Fruit fly (Drosophila melanogaster) whole organism, prepupa: Measurements from ENCODE around the gene Adsl.

Source experiments
- CG11294 ChIP-seq: fragments of 200-800 bp; sonication (Bioruptor generic); IDR thresholded peaks from 2 replicates; pipeline ENCODE4 v1.3.6; 2022; ENCODE audit warnings: missing biosample characterization, missing genetic modification characterization
- CG15336 ChIP-seq: fragments of 200-800 bp; sonication (Bioruptor generic); IDR thresholded peaks from 2 replicates; pipeline ENCODE4 v1.3.6; 2022; ENCODE audit warnings: missing biosample characterization, missing genetic modification characterization
- CG1621 ChIP-seq: fragments of 200-800 bp; sonication (Bioruptor generic); optimal IDR thresholded peaks from 3 replicates; lab custom pipeline; 2018; ENCODE audit warnings: missing biosample characterization, mild to moderate bottlenecking, missing genetic modification characterization
- CG16779 ChIP-seq: fragments of 200-800 bp; sonication (Bioruptor generic); optimal IDR thresholded peaks from 3 replicates; lab custom pipeline; 2017; ENCODE audit warnings: missing biosample characterization, mild to moderate bottlenecking, missing genetic modification characterization
- CG3032 ChIP-seq: fragments of 200-800 bp; optimal IDR thresholded peaks from 2 replicates; lab custom pipeline; 2019; ENCODE audit warnings: missing biosample characterization, mild to moderate bottlenecking, missing genetic modification characterization, moderate library complexity
- CG31627 ChIP-seq: fragments of 200-800 bp; sonication (Bioruptor generic); optimal IDR thresholded peaks from 3 replicates; lab custom pipeline; 2016; ENCODE audit warnings: missing biosample characterization, missing genetic modification characterization
- CG6163 ChIP-seq: fragments of 200-800 bp; sonication (Bioruptor generic); IDR thresholded peaks from 3 replicates; pipeline ENCODE4 v1.3.6; 2022; ENCODE audit warnings: missing biosample characterization, missing genetic modification characterization
- CG6276 ChIP-seq: fragments of 200-800 bp; sonication (Bioruptor generic); optimal IDR thresholded peaks from 2 replicates; lab custom pipeline; 2017; ENCODE audit warnings: missing biosample characterization, mild to moderate bottlenecking, missing genetic modification characterization
- CG6792 ChIP-seq: fragments of 200-800 bp; sonication (Bioruptor generic); optimal IDR thresholded peaks from 3 replicates; lab custom pipeline; 2016; ENCODE audit warnings: missing biosample characterization, missing genetic modification characterization
- CG6808 ChIP-seq: fragments of 200-800 bp; sonication (Bioruptor generic); optimal IDR thresholded peaks from 3 replicates; lab custom pipeline; 2017; ENCODE audit warnings: missing biosample characterization, missing genetic modification characterization, mild to moderate bottlenecking, moderate library complexity, missing genetic modification reagents
- CG6854 ChIP-seq: fragments of 200-800 bp; sonication (Bioruptor generic); optimal IDR thresholded peaks from 2 replicates; lab custom pipeline; 2017; ENCODE audit warnings: missing biosample characterization, mild to moderate bottlenecking, missing genetic modification characterization
- CG8119 ChIP-seq: fragments of 200-800 bp; sonication (Bioruptor generic); IDR thresholded peaks from 3 replicates; pipeline ENCODE4 v1.3.6; 2022; ENCODE audit warnings: missing biosample characterization, missing genetic modification characterization
- CG8319 ChIP-seq: fragments of 200-800 bp; sonication (Bioruptor generic); optimal IDR thresholded peaks from 3 replicates; lab custom pipeline; 2016; ENCODE audit warnings: missing biosample characterization, missing genetic modification characterization
- CG8632 ChIP-seq: fragments of 200-800 bp; sonication (Bioruptor generic); optimal IDR thresholded peaks from 3 replicates; lab custom pipeline; 2016; ENCODE audit warnings: missing biosample characterization, missing genetic modification characterization
- Eip78C ChIP-seq: fragments of 200-800 bp; sonication (Bioruptor generic); peaks from one replicate; lab custom pipeline; 2016; ENCODE audit warnings: missing biosample characterization, missing genetic modification characterization
- Eip93F ChIP-seq: fragments of 200-800 bp; sonication (Bioruptor generic); optimal IDR thresholded peaks from 2 replicates; lab custom pipeline; 2016; ENCODE audit warnings: missing biosample characterization, mild to moderate bottlenecking, missing genetic modification characterization
- Ets21C ChIP-seq: fragments of 200-800 bp; sonication (Bioruptor generic); optimal IDR thresholded peaks from 3 replicates; lab custom pipeline; 2016; ENCODE audit warnings: missing biosample characterization, missing genetic modification characterization
- Gug ChIP-seq: fragments of 200-800 bp; sonication (Bioruptor generic); IDR thresholded peaks from 2 replicates; pipeline ENCODE4 v1.3.6; 2022; ENCODE audit warnings: missing biosample characterization, missing genetic modification characterization
- Hr38 ChIP-seq: sonication (Bioruptor generic); optimal IDR thresholded peaks from 2 replicates; lab custom pipeline; 2016; ENCODE audit warnings: missing biosample characterization, missing genetic modification characterization
- Hr39 ChIP-seq: fragments of 200-800 bp; sonication (Bioruptor generic); optimal IDR thresholded peaks from 2 replicates; lab custom pipeline; 2016; ENCODE audit warnings: missing biosample characterization, missing genetic modification characterization
- Hr4 ChIP-seq: fragments of 200-800 bp; sonication (Bioruptor generic); optimal IDR thresholded peaks from 3 replicates; lab custom pipeline; 2016; ENCODE audit warnings: missing biosample characterization, missing genetic modification characterization
- Lpt ChIP-seq: fragments of 200-800 bp; sonication (Bioruptor generic); optimal IDR thresholded peaks from 3 replicates; lab custom pipeline; 2016; ENCODE audit warnings: missing biosample characterization, missing genetic modification characterization
- Met ChIP-seq: fragments of 200-800 bp; sonication (Bioruptor generic); optimal IDR thresholded peaks from 3 replicates; lab custom pipeline; 2016; ENCODE audit warnings: missing biosample characterization, missing genetic modification characterization
- Smox ChIP-seq: fragments of 200-800 bp; sonication (Bioruptor generic); optimal IDR thresholded peaks from 3 replicates; lab custom pipeline; 2016; ENCODE audit warnings: missing biosample characterization, missing genetic modification characterization
- Sox14 ChIP-seq: fragments of 200-800 bp; sonication (Bioruptor generic); optimal IDR thresholded peaks from 3 replicates; lab custom pipeline; 2016; ENCODE audit warnings: missing biosample characterization, missing genetic modification characterization
- dac ChIP-seq: fragments of 200-800 bp; sonication (Bioruptor generic); optimal IDR thresholded peaks from 2 replicates; lab custom pipeline; 2017; ENCODE audit warnings: missing biosample characterization, mild to moderate bottlenecking, missing genetic modification characterization
- dsx ChIP-seq: fragments of 200-800 bp; optimal IDR thresholded peaks from 3 replicates; lab custom pipeline; 2019; ENCODE audit warnings: missing biosample characterization, mild to moderate bottlenecking, missing genetic modification characterization, moderate library complexity; ENCODE audit not compliant: poor library complexity, severe bottlenecking
- fd59A ChIP-seq: fragments of 200-800 bp; sonication (Bioruptor generic); optimal IDR thresholded peaks from 2 replicates; lab custom pipeline; 2017; ENCODE audit warnings: missing biosample characterization, mild to moderate bottlenecking, missing genetic modification characterization, missing genetic modification reagents
- fd85E ChIP-seq: fragments of 200-800 bp; sonication (Bioruptor generic); optimal IDR thresholded peaks from 3 replicates; lab custom pipeline; 2016; ENCODE audit warnings: missing biosample characterization, missing genetic modification characterization
- fkh ChIP-seq: fragments of 200-800 bp; sonication (Bioruptor generic); optimal IDR thresholded peaks from 3 replicates; lab custom pipeline; 2017; ENCODE audit warnings: missing biosample characterization, mild to moderate bottlenecking, missing genetic modification characterization, moderate library complexity
- lz ChIP-seq: fragments of 200-800 bp; sonication (Bioruptor generic); optimal IDR thresholded peaks from 3 replicates; lab custom pipeline; 2016; ENCODE audit warnings: missing biosample characterization, missing genetic modification characterization
- net ChIP-seq: fragments of 200-800 bp; sonication (Bioruptor generic); optimal IDR thresholded peaks from 3 replicates; lab custom pipeline; 2016; ENCODE audit warnings: missing biosample characterization, missing genetic modification characterization
- pdm3 ChIP-seq: fragments of 200-800 bp; sonication (Bioruptor generic); optimal IDR thresholded peaks from 3 replicates; lab custom pipeline; 2016; ENCODE audit warnings: missing biosample characterization, missing genetic modification characterization
- spab ChIP-seq: fragments of 200-800 bp; sonication (Bioruptor generic); optimal IDR thresholded peaks from 2 replicates; lab custom pipeline; 2017; ENCODE audit warnings: missing biosample characterization, mild to moderate bottlenecking, missing genetic modification characterization, missing genetic modification reagents
- ss ChIP-seq, 2 experiments: fragments of 200-800 bp; sonication (Bioruptor generic); optimal IDR thresholded peaks; 2 replicates in 1 of 2; 3 replicates in 1 of 2; lab custom pipeline; 2017 to 2018; ENCODE audit warnings: mild to moderate bottlenecking in 2 of 2, missing biosample characterization in 2 of 2, missing genetic modification characterization in 2 of 2, moderate library complexity in 1 of 2
- svp ChIP-seq: fragments of 200-800 bp; sonication (Bioruptor generic); peaks from one replicate; lab custom pipeline; 2016; ENCODE audit warnings: missing biosample characterization, missing genetic modification characterization
- vri ChIP-seq: fragments of 200-800 bp; sonication (Bioruptor generic); optimal IDR thresholded peaks from 3 replicates; lab custom pipeline; 2016; ENCODE audit warnings: missing biosample characterization, mild to moderate bottlenecking, missing genetic modification characterization

Adsl gene

dm6 chr3R:16985547-16985946 is 35.4 kb downstream of the Adsl start (continued):
- peak; percentile 70 for TF ChIP-seq Eip78C (GFP tag; lab: Kevin White, UChicago)
- peak; percentile 1 for TF ChIP-seq Hr4 (GFP tag; lab: Kevin White, UChicago)
- TF ChIP-seq dac: no peak
- TF ChIP-seq, all 60 proteins: peak for 29

- TF ChIP-seq net (GFP tag; lab: Kevin White, UChicago) (no peak), fd59A (no peak), fd85E (GFP tag; lab: Kevin White, UChicago) (no peak), Ets21C (GFP tag; lab: Kevin White, UChicago) (no peak), CG11294 (GFP tag; lab: Robert Waterston, UW) (no peak), CG8319 (GFP tag; lab: Kevin White, UChicago) (no peak), Smox (GFP tag; lab: Kevin White, UChicago) (no peak), Met (GFP tag; lab: Kevin White, UChicago) (no peak), dac (no peak), dsx (GFP tag; lab: Kevin White, UChicago) (no peak), CG8119 (GFP tag; lab: Robert Waterston, UW) (no peak), fkh (GFP tag; lab: Kevin White, UChicago) (no peak), CG6276 (GFP tag; lab: Kevin White, UChicago) (no peak), CG1621 (no peak), lz (GFP tag; lab: Kevin White, UChicago) (no peak), Hr38 (GFP tag; lab: Kevin White, UChicago) (no peak)
- TF ChIP-seq, all 60 proteins: peak for 0
Measured at dm6 chr3R:16984221-16984620, 36.7 kb downstream of the Adsl start.

dm6 chr3R:16983001-16983400 is 37.9 kb downstream of the Adsl start:
- TF ChIP-seq Hr39 (GFP tag; lab: Kevin White, UChicago): no peak
- no peak for TF ChIP-seq lz (GFP tag; lab: Kevin White, UChicago)
- TF ChIP-seq CG6808: no peak
- TF ChIP-seq vri (GFP tag; lab: Kevin White, UChicago): no peak
- TF ChIP-seq dac: no peak
- TF ChIP-seq CG31627: no peak
- no peak for TF ChIP-seq pdm3 (GFP tag; lab: Kevin White, UChicago)
- TF ChIP-seq Lpt (GFP tag; lab: Kevin White, UChicago): no peak
- TF ChIP-seq Hr38 (GFP tag; lab: Kevin White, UChicago): no peak
- no peak for TF ChIP-seq fd59A
- no peak for TF ChIP-seq CG16779
- TF ChIP-seq Gug (GFP tag; lab: Robert Waterston, UW): no peak
- TF ChIP-seq CG8632 (GFP tag; lab: Kevin White, UChicago): no peak
- TF ChIP-seq Eip93F (GFP tag; lab: Kevin White, UChicago): no peak
- TF ChIP-seq, all 60 proteins: peak for 0

- TF ChIP-seq CG8119 (GFP tag; lab: Robert Waterston, UW) (no peak), CG15336 (GFP tag; lab: Robert Waterston, UW) (peak; percentile 28; the same call in 1 of the 2 replicates), vri (GFP tag; lab: Kevin White, UChicago) (peak; percentile 84), pdm3 (GFP tag; lab: Kevin White, UChicago) (no peak), Sox14 (GFP tag; lab: Kevin White, UChicago) (no peak), CG3032 (tag; lab: Kevin White, UChicago) (no peak), CG8632 (GFP tag; lab: Kevin White, UChicago) (no peak), Eip78C (GFP tag; lab: Kevin White, UChicago) (peak; percentile 72), Lpt (GFP tag; lab: Kevin White, UChicago) (peak; percentile 2), spab (GFP tag; lab: Kevin White, UChicago) (no peak), svp (peak; percentile 100), CG6792 (no peak), CG6163 (GFP tag; lab: Robert Waterston, UW) (no peak; the same call in 2 of the 3 replicates), Hr39 (GFP tag; lab: Kevin White, UChicago) (no peak), CG6854 (GFP tag; lab: Kevin White, UChicago) (peak; percentile 1), ss (GFP tag; optimal IDR thresholded peaks at IDR 0.05; lab: Kevin White, UChicago) (no peak), fkh (GFP tag; lab: Kevin White, UChicago) (peak; percentile 14)
Measured at dm6 chr3R:16982108-16982707, 38.7 kb downstream of the Adsl start, which contains the start of gene AhcyL2. AhcyL2 (minus strand) TSS chr3R:16982158.
